Worm (Caenorhabditis elegans) whole organism, late embryonic: Measurements from ENCODE around the gene pdtf-1.

Experiments used
- C08G9.2 ChIP-seq: sonication (generic microtip); optimal IDR thresholded peaks from 2 replicates; lab custom pipeline; 2016; ENCODE audit warnings: mild to moderate bottlenecking, missing genetic modification characterization, moderate library complexity, missing compliant biosample characterization
- ama-1 ChIP-seq: fragments of 150-350 bp; optimal IDR thresholded peaks from 2 replicates; lab custom pipeline; 2014
- hlh-6 ChIP-seq: sonication (generic microtip); optimal IDR thresholded peaks from 2 replicates; lab custom pipeline; 2016; ENCODE audit warnings: missing genotype, missing genetic modification characterization, missing compliant biosample characterization
- pat-9 ChIP-seq: fragments of 200-800 bp; sonication (Bioruptor generic); optimal IDR thresholded peaks from 2 replicates; lab custom pipeline; 2018; ENCODE audit warnings: mild to moderate bottlenecking, missing genetic modification characterization, moderate library complexity, missing compliant biosample characterization
- ref-2 ChIP-seq: sonication (generic microtip); optimal IDR thresholded peaks from 2 replicates; lab custom pipeline; 2016; ENCODE audit warnings: missing genetic modification characterization, missing compliant biosample characterization
- sox-4 ChIP-seq: sonication (generic microtip); optimal IDR thresholded peaks from 2 replicates; lab custom pipeline; 2017; ENCODE audit warnings: mild to moderate bottlenecking, missing genetic modification characterization, inconsistent platforms, missing compliant biosample characterization
- unc-55 ChIP-seq: sonication (generic microtip); optimal IDR thresholded peaks from 2 replicates; lab custom pipeline; 2017; ENCODE audit warnings: missing biosample characterization, missing genetic modification reagents, missing genetic modification characterization

ce11 chrIV:8432709-8433108, at the start of gene pdtf-1, which contains the start of gene T26A8.4:
- no peak for TF ChIP-seq C08G9.2
- peak; percentile 87 for TF ChIP-seq unc-55 (GFP tag; lab: Kevin White, UChicago)
- TF ChIP-seq hlh-6, result no peak
- TF ChIP-seq ref-2, result peak; percentile 91
- TF ChIP-seq sox-4 (tag; lab: Kevin White, UChicago), result no peak
- TF ChIP-seq ama-1 (lab: Kevin White, UChicago), result peak; percentile 92
- TF ChIP-seq pat-9 (tag; lab: Kevin White, UChicago), result peak; percentile 41
